Worm (Caenorhabditis elegans) whole organism, dauer: ENCODE data around the gene H20J04.4.

ENCODE experiments used
- unc-62 ChIP-seq: sonication (generic microtip); optimal IDR thresholded peaks from 2 replicates; lab custom pipeline; 2017; ENCODE audit warnings: missing biosample characterization, missing genetic modification reagents, missing genetic modification characterization

Gene H20J04.4

ce11 chrII:4367923-4368322 lies 39.1 kb downstream of the H20J04.4 start, which contains the start of gene try-9:
Gene try-9 (plus strand): TSS chrII:4368223.
- TF ChIP-seq unc-62 (GFP tag; lab: Kevin White, UChicago) = no peak

- no peak for TF ChIP-seq unc-62 (GFP tag; lab: Kevin White, UChicago)
These were observed 40.9 kb downstream of the H20J04.4 start for ce11 chrII:4369715-4370114.

DNA sequence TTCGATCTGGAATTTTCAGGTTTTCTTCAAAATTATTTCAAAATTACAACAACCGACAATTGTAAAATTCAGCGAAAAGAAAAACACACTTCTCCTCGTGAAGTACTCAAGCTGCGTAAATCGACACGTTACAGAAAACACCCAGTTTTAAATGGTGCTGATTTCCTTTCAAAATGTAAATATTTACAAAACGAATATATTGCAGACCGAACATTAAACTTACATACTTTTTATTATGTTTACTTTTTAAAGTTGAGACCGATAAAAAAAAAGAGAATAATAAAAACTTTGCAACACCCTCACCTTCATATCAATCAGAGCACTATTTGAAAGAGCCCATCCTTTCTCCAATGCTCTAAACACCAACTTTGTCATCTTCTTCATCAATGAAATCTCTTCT lies 42.0 kb downstream of the H20J04.4 start:
- TF ChIP-seq unc-62 (GFP tag; lab: Kevin White, UChicago) = no peak

- no peak for TF ChIP-seq unc-62 (GFP tag; lab: Kevin White, UChicago)
These were observed 43.6 kb downstream of the H20J04.4 start, which contains the start of gene paic-1 for ce11 chrII:4372406-4372805. Gene paic-1 (minus strand): TSS chrII:4372525.

DNA sequence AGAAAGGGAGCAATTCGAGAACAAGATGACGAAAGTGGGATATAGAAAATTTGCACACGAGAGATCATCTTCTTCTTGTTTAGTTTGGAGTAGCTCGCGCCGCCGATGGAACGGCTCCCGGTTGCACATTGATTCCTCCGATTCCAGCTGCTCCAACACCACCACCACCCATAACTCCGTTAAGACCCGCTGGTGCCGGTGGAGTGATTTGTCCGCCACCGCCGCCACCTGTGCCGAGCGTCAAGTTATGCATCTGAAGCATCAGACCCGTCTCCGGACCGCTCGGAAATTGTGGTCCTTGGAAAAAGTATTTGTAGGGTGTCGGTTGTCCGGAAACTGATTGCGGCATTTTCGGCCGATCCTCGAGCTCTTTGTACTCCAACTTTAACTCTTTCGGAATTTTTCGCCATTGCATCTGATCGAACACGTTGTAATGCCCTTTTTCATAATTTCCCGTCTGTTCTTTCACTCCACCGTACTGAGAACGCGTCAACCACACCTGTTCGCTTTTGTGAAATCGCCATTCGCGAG lies 44.1 kb downstream of the H20J04.4 start:
- no peak for TF ChIP-seq unc-62 (GFP tag; lab: Kevin White, UChicago)

- TF ChIP-seq unc-62 (GFP tag; lab: Kevin White, UChicago) = no peak
These were observed 46.1 kb downstream of the H20J04.4 start for ce11 chrII:4374885-4375284.

DNA sequence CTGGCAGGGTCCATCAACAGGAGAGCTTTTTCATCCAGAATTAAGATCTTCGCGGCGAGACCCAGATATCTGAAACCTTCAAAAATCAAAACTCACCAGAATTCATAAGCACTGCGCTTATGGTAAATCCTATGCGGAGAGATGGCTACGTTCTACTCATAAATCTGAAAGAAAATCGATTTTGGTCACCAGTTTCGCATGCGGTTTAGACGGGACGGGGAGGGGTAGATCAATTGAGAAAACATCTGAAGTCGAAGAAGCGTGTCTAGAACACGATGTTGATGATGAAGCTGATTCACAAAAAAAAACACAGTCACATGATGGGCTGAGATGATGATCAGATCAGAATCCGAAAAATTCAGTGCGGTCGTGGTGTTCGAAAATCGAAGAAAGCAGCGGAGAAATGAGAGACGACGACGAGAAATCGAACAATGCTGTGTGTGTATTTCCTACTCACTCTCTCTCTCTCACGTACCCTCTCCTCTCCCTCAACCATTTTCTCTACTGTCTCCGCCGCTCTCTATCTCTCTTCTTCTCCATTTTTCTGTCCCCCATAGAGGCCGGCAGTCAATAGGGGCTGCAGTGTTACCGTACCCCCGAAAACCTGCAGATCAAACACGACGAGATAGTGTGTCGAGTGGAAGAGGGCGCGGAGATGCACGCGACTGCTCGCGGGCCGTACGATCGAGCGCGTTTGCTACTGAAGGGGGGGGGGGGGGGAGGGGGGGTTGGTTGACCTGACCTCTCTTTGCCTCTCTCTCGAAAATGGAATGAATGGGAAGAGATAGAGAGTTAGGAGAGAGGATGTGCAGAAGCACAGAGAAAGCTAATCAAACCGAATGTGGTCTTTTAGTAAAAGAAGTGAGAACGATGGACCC lies 47.7 kb downstream of the H20J04.4 start, which contains the start of gene ntl-2:
Gene ntl-2, minus strand, starts transcription at position 171 of the 878 bp plus-strand sequence.
- TF ChIP-seq unc-62 (GFP tag; lab: Kevin White, UChicago) = no peak

- TF ChIP-seq unc-62 (GFP tag; lab: Kevin White, UChicago) = no peak
These were observed 49.4 kb downstream of the H20J04.4 start, which contains the start of gene B0286.1 for ce11 chrII:4378195-4378594. Gene B0286.1 (plus strand): TSS chrII:4378495.

DNA sequence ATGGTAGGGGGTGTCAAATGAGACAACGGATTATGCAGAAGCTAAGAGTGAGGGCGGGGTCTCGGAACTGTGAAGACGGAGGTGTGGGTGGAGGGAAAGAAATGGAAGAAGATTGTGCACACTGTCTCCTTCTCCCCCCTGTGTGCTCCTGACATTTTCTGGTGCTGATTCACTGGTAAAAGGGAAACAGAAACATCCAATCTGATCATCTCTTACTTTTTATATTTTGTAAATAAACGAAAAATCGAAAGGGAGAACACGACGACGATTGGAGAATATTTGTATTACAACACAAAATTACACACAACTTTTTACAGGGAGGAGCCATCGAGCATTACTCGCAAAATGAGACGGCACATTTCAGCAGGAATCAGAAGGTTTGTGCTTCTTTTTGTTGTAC lies 54.5 kb downstream of the H20J04.4 start, which contains the start of gene fkh-6:
Gene fkh-6, minus strand, starts transcription at position 101 of the 400 bp plus-strand sequence.
- no peak for TF ChIP-seq unc-62 (GFP tag; lab: Kevin White, UChicago)
